Worm (Caenorhabditis elegans) whole organism, young adult: ENCODE measurements around the gene trxr-2.

Experiments used
- B0019.2 ChIP-seq: fragments of 200-800 bp; sonication (Bioruptor generic); conservative IDR thresholded peaks from 2 replicates; pipeline ENCODE4 v1.3.6; 2022; ENCODE audit warnings: missing genetic modification reagents, missing genetic modification characterization, missing compliant biosample characterization
- B0035.1 ChIP-seq: sonication (generic microtip); optimal IDR thresholded peaks from 2 replicates; lab custom pipeline; 2016; ENCODE audit warnings: missing genetic modification characterization, mild to moderate bottlenecking, missing compliant biosample characterization, missing genotype, missing genetic modification reagents
- B0261.1 ChIP-seq: sonication (generic microtip); optimal IDR thresholded peaks from 2 replicates; lab custom pipeline; 2016; ENCODE audit warnings: mild to moderate bottlenecking, missing genetic modification characterization, moderate library complexity, missing compliant biosample characterization
- D2030.7 ChIP-seq: fragments of 200-800 bp; sonication (Bioruptor generic); IDR thresholded peaks from 2 replicates; pipeline ENCODE4 v1.3.6; 2022; ENCODE audit warnings: missing genetic modification reagents, missing genetic modification characterization, missing compliant biosample characterization
- F23B12.7 ChIP-seq: sonication (generic microtip); optimal IDR thresholded peaks from 2 replicates; lab custom pipeline; 2017; ENCODE audit warnings: missing genetic modification characterization, mild to moderate bottlenecking, missing compliant biosample characterization, antibody characterized with exemption, moderate library complexity; ENCODE audit not compliant: insufficient read depth
- F39B2.1 ChIP-seq: fragments of 200-800 bp; sonication (Bioruptor generic); IDR thresholded peaks from 2 replicates; pipeline ENCODE4 v1.3.6; 2022; ENCODE audit warnings: missing genetic modification reagents, missing genetic modification characterization, missing compliant biosample characterization
- F49E8.2 ChIP-seq: sonication (generic microtip); optimal IDR thresholded peaks from 3 replicates; lab custom pipeline; 2017; ENCODE audit warnings: missing genetic modification characterization, mild to moderate bottlenecking, missing compliant biosample characterization, antibody characterized with exemption, moderate library complexity; ENCODE audit not compliant: insufficient read depth
- F52B5.7 ChIP-seq: sonication (generic microtip); optimal IDR thresholded peaks from 2 replicates; lab custom pipeline; 2016; ENCODE audit warnings: mild to moderate bottlenecking, missing genetic modification characterization, missing compliant biosample characterization
- F57C9.4 ChIP-seq: sonication (generic microtip); optimal IDR thresholded peaks from 2 replicates; lab custom pipeline; 2017; ENCODE audit warnings: mild to moderate bottlenecking, missing genetic modification characterization, missing compliant biosample characterization
- K11D2.4 ChIP-seq: fragments of 200-800 bp; sonication (Bioruptor generic); IDR thresholded peaks from 2 replicates; pipeline ENCODE4 v1.3.6; 2022; ENCODE audit warnings: missing genetic modification reagents, missing genetic modification characterization, missing compliant biosample characterization
- T07F8.4 ChIP-seq: sonication (generic microtip); optimal IDR thresholded peaks from 2 replicates; lab custom pipeline; 2016; ENCODE audit warnings: mild to moderate bottlenecking, missing genetic modification characterization, moderate library complexity, missing compliant biosample characterization
- Y95B8A.8 ChIP-seq: fragments of 200-800 bp; sonication (Bioruptor generic); IDR thresholded peaks from 2 replicates; pipeline ENCODE4 v1.3.6; 2022; ENCODE audit warnings: missing genetic modification reagents, missing genetic modification characterization, missing compliant biosample characterization
- ama-1 ChIP-seq, 3 experiments: fragments of 150-350 bp in 1 of 3; sonication (generic microtip) in 2 of 3; optimal IDR thresholded peaks; 2 replicates each; lab custom pipeline; 2014 to 2018; ENCODE audit warnings: missing biosample characterization in 2 of 3, missing genetic modification characterization in 2 of 3, missing genetic modification reagents in 2 of 3
- aptf-2 ChIP-seq: fragments of 200-800 bp; sonication (Bioruptor generic); conservative IDR thresholded peaks from 2 replicates; pipeline ENCODE4 v1.3.6; 2022; ENCODE audit warnings: missing genetic modification reagents, missing genetic modification characterization, missing compliant biosample characterization
- aptf-3 ChIP-seq: fragments of 200-800 bp; sonication (Bioruptor generic); IDR thresholded peaks from 2 replicates; pipeline ENCODE4 v1.3.6; 2022; ENCODE audit warnings: missing genetic modification characterization, missing compliant biosample characterization
- attf-5 ChIP-seq: fragments of 200-800 bp; sonication (Bioruptor generic); optimal IDR thresholded peaks from 2 replicates; lab custom pipeline; 2018; ENCODE audit warnings: mild to moderate bottlenecking, missing genetic modification characterization, missing compliant biosample characterization
- attf-6 ChIP-seq: fragments of 200-800 bp; sonication (Bioruptor generic); IDR thresholded peaks from 2 replicates; pipeline ENCODE4 v1.3.6; 2022; ENCODE audit warnings: missing genetic modification reagents, missing genetic modification characterization, missing compliant biosample characterization
- bed-2 ChIP-seq: fragments of 200-800 bp; sonication (Bioruptor generic); IDR thresholded peaks from 2 replicates; pipeline ENCODE4 v1.3.6; 2022; ENCODE audit warnings: missing genetic modification reagents, missing genetic modification characterization, missing compliant biosample characterization
- ceh-79 ChIP-seq: sonication (generic microtip); optimal IDR thresholded peaks from 2 replicates; lab custom pipeline; 2017; ENCODE audit warnings: mild to moderate bottlenecking, missing genetic modification characterization, missing compliant biosample characterization
- chd-7 ChIP-seq: sonication (generic microtip); optimal IDR thresholded peaks from 2 replicates; lab custom pipeline; 2016; ENCODE audit warnings: mild to moderate bottlenecking, missing genetic modification characterization, moderate library complexity, missing compliant biosample characterization
- dpff-1 ChIP-seq: sonication (generic microtip); optimal IDR thresholded peaks from 2 replicates; lab custom pipeline; 2017; ENCODE audit warnings: mild to moderate bottlenecking, missing genetic modification characterization, missing compliant biosample characterization
- dpl-1 ChIP-seq: fragments of 150-350 bp; optimal IDR thresholded peaks from 2 replicates; lab custom pipeline; 2014; ENCODE audit warnings: missing biosample characterization, missing genetic modification reagents, missing genetic modification characterization
- egl-18 ChIP-seq: fragments of 200-800 bp; sonication (Bioruptor generic); IDR thresholded peaks from 2 replicates; pipeline ENCODE4 v1.3.6; 2022; ENCODE audit warnings: missing genetic modification reagents, missing genetic modification characterization, missing compliant biosample characterization
- fkh-3 ChIP-seq: sonication (generic microtip); optimal IDR thresholded peaks from 2 replicates; lab custom pipeline; 2016; ENCODE audit warnings: mild to moderate bottlenecking, missing genetic modification characterization, missing compliant biosample characterization
- gei-17 ChIP-seq: fragments of 200-800 bp; sonication (Bioruptor generic); optimal IDR thresholded peaks from 2 replicates; lab custom pipeline; 2018; ENCODE audit warnings: mild to moderate bottlenecking, missing genetic modification characterization, missing compliant biosample characterization
- hlh-12 ChIP-seq: sonication (generic microtip); optimal IDR thresholded peaks from 2 replicates; lab custom pipeline; 2016; ENCODE audit warnings: missing genetic modification characterization, missing compliant biosample characterization
- hmg-20 ChIP-seq: fragments of 200-800 bp; sonication (Bioruptor generic); IDR thresholded peaks from 2 replicates; pipeline ENCODE4 v1.3.6; 2022; ENCODE audit warnings: missing genetic modification reagents, missing genetic modification characterization, missing compliant biosample characterization
- hrde-1 ChIP-seq: sonication (generic microtip); optimal IDR thresholded peaks from 2 replicates; lab custom pipeline; 2016; ENCODE audit warnings: missing genetic modification characterization, mild to moderate bottlenecking, missing compliant biosample characterization, moderate library complexity, missing genotype, missing genetic modification reagents, borderline replicate concordance
- lir-1 ChIP-seq: fragments of 200-800 bp; sonication (Bioruptor generic); conservative IDR thresholded peaks from 2 replicates; pipeline ENCODE4 v1.3.6; 2022; ENCODE audit warnings: missing genetic modification reagents, missing genetic modification characterization, missing compliant biosample characterization
- lsl-1 ChIP-seq: fragments of 200-800 bp; sonication (Bioruptor generic); optimal IDR thresholded peaks from 2 replicates; lab custom pipeline; 2018; ENCODE audit warnings: mild to moderate bottlenecking, missing genetic modification characterization, moderate library complexity, missing compliant biosample characterization
- madf-8 ChIP-seq: fragments of 200-800 bp; sonication (Bioruptor generic); conservative IDR thresholded peaks from 2 replicates; pipeline ENCODE4 v1.3.6; 2022; ENCODE audit warnings: missing genetic modification reagents, missing genetic modification characterization, missing compliant biosample characterization
- mcd-1 ChIP-seq: fragments of 200-800 bp; sonication (Bioruptor generic); IDR thresholded peaks from 2 replicates; pipeline ENCODE4 v1.3.6; 2022; ENCODE audit warnings: missing genetic modification reagents, missing genetic modification characterization, missing compliant biosample characterization
- mes-4 ChIP-seq: sonication (generic microtip); optimal IDR thresholded peaks from 2 replicates; lab custom pipeline; 2016; ENCODE audit warnings: missing genotype, missing genetic modification characterization, missing compliant biosample characterization
- mxl-1 ChIP-seq: sonication (generic microtip); optimal IDR thresholded peaks from 2 replicates; lab custom pipeline; 2016; ENCODE audit warnings: missing genetic modification characterization, missing compliant biosample characterization
- nhr-120 ChIP-seq: fragments of 200-800 bp; sonication (Bioruptor generic); IDR thresholded peaks from 2 replicates; pipeline ENCODE4 v1.3.6; 2022; ENCODE audit warnings: missing genetic modification characterization, missing compliant biosample characterization
- nhr-27 ChIP-seq: fragments of 200-800 bp; sonication (Bioruptor generic); optimal IDR thresholded peaks from 2 replicates; lab custom pipeline; 2018; ENCODE audit warnings: mild to moderate bottlenecking, missing genetic modification characterization, moderate library complexity, missing compliant biosample characterization
- nhr-90 ChIP-seq: sonication (generic microtip); optimal IDR thresholded peaks from 2 replicates; lab custom pipeline; 2016; ENCODE audit warnings: missing genotype, mild to moderate bottlenecking, missing genetic modification characterization, missing compliant biosample characterization
- pha-4 ChIP-seq: fragments of 150-350 bp; sonication (generic microtip); optimal IDR thresholded peaks from 2 replicates; lab custom pipeline; 2014; ENCODE audit warnings: missing biosample characterization, missing genetic modification reagents, missing genetic modification characterization
- rcor-1 ChIP-seq: fragments of 200-800 bp; sonication (Bioruptor generic); IDR thresholded peaks from 2 replicates; pipeline ENCODE4 v1.3.6; 2022; ENCODE audit warnings: missing genetic modification reagents, missing genetic modification characterization, missing compliant biosample characterization
- rpc-1 ChIP-seq, 2 experiments: fragments of 150-350 bp in 1 of 2; sonication (generic microtip) in 1 of 2; optimal IDR thresholded peaks; 2 replicates each; lab custom pipeline; 2014 to 2018; ENCODE audit warnings: missing biosample characterization in 1 of 2, missing genetic modification characterization in 1 of 2, missing genetic modification reagents in 1 of 2, missing genotype in 1 of 2
- snpc-1.1 ChIP-seq: sonication (generic microtip); optimal IDR thresholded peaks from 2 replicates; lab custom pipeline; 2017; ENCODE audit warnings: missing genetic modification characterization, mild to moderate bottlenecking, missing compliant biosample characterization, antibody characterized with exemption, moderate library complexity, missing genotype, missing genetic modification reagents; ENCODE audit not compliant: insufficient read depth
- snpc-1.3 ChIP-seq: sonication (generic microtip); optimal IDR thresholded peaks from 2 replicates; lab custom pipeline; 2017; ENCODE audit warnings: missing genetic modification characterization, mild to moderate bottlenecking, missing compliant biosample characterization, antibody characterized with exemption, moderate library complexity, missing genotype, missing genetic modification reagents; ENCODE audit not compliant: insufficient read depth
- somi-1 ChIP-seq: fragments of 200-800 bp; sonication (Bioruptor generic); optimal IDR thresholded peaks from 2 replicates; lab custom pipeline; 2018; ENCODE audit warnings: mild to moderate bottlenecking, missing genetic modification characterization, missing compliant biosample characterization
- tbx-9 ChIP-seq: sonication (generic microtip); optimal IDR thresholded peaks from 2 replicates; lab custom pipeline; 2016; ENCODE audit warnings: borderline replicate concordance, missing genetic modification characterization, inconsistent platforms, missing compliant biosample characterization
- tlf-1 ChIP-seq: fragments of 200-800 bp; sonication (Bioruptor generic); optimal IDR thresholded peaks from 2 replicates; lab custom pipeline; 2018; ENCODE audit warnings: mild to moderate bottlenecking, missing genetic modification characterization, missing compliant biosample characterization
- unc-130 ChIP-seq: sonication (generic microtip); optimal IDR thresholded peaks from 2 replicates; lab custom pipeline; 2016; ENCODE audit warnings: missing genetic modification reagents, missing genetic modification characterization, missing compliant biosample characterization
- zim-3 ChIP-seq: sonication (generic microtip); optimal IDR thresholded peaks from 2 replicates; lab custom pipeline; 2017; ENCODE audit warnings: mild to moderate bottlenecking, missing genetic modification characterization, moderate library complexity, missing compliant biosample characterization

trxr-2 gene

DNA sequence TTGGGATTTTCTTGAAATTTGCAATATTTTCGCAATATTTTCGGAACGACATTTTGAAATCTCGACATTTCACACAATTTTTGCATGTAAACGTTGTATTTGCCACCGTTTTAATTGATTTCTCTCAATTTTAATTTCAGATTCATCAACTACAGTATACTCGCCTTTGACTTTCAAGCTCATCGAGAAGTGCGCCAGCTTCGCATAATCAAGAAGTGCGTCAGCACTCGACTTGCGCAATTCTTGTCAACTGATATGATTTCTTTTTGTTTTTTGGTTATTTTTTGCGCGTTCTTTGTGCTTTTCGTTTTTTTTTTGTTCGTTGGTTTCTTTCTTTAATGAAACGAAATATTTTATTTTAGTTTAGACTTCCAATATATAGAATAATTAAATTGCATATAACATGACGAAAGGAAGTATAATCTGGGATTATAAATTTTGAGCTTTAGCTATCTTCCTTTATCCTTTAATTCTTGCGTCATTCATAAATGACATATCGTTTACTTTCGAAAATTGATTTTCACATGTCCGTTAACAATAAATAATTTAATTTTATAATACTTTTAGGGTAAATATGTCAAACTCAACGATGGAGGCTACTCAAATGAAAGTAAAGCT, 26.3 kb upstream of the trxr-2 start, which contains the start of gene famh-136 (continued):
- no peak for TF ChIP-seq nhr-120 (GFP tag; lab: Robert Waterston, UW)
- no peak for TF ChIP-seq bed-2 (GFP tag; lab: Robert Waterston, UW)
- TF ChIP-seq gei-17 (GFP tag; lab: Kevin White, UChicago): peak; percentile 40
- TF ChIP-seq F39B2.1 (GFP tag; lab: Robert Waterston, UW): peak; percentile 55; the same call in 1 of the 2 replicates
- TF ChIP-seq fkh-3 (tag; lab: Kevin White, UChicago): no peak
- peak; percentile 87 for TF ChIP-seq K11D2.4
- TF ChIP-seq lir-1 (GFP tag; lab: Robert Waterston, UW): peak; percentile 57
- TF ChIP-seq Y95B8A.8 (GFP tag; lab: Robert Waterston, UW): peak; percentile 75
- TF ChIP-seq mcd-1: peak; percentile 86
- TF ChIP-seq aptf-3: no peak
- no peak for TF ChIP-seq tbx-9
- no peak for TF ChIP-seq rpc-1 (optimal IDR thresholded peaks at IDR 0.05; lab: Kevin White, UChicago)
- no peak for TF ChIP-seq rpc-1 (tag; optimal IDR thresholded peaks at IDR 0.05; lab: Kevin White, UChicago)
- TF ChIP-seq hmg-20 (GFP tag; lab: Robert Waterston, UW): no peak
- peak; percentile 67 for TF ChIP-seq madf-8 (GFP tag; lab: Robert Waterston, UW)
- peak; percentile 48; the same call in 1 of the 2 replicates for TF ChIP-seq B0019.2 (GFP tag; lab: Robert Waterston, UW)
- TF ChIP-seq somi-1 (GFP tag; lab: Kevin White, UChicago): peak; percentile 66
- TF ChIP-seq F57C9.4 (tag; lab: Kevin White, UChicago): no peak
- TF ChIP-seq F49E8.2 (tag; lab: Kevin White, UChicago): no peak
- no peak for TF ChIP-seq mxl-1 (tag; lab: Kevin White, UChicago)
- no peak for TF ChIP-seq hrde-1 (tag; lab: Kevin White, UChicago)
- no peak for TF ChIP-seq F52B5.7
- no peak for TF ChIP-seq ceh-79
- peak; percentile 72 for TF ChIP-seq rcor-1
- peak; percentile 68 for TF ChIP-seq lsl-1 (GFP tag; lab: Kevin White, UChicago)
- no peak for TF ChIP-seq dpff-1 (tag; lab: Kevin White, UChicago)
- no peak for TF ChIP-seq chd-7 (tag; lab: Kevin White, UChicago)
- TF ChIP-seq snpc-1.1 (tag; lab: Kevin White, UChicago): peak; percentile 51
- TF ChIP-seq snpc-1.3: peak; percentile 27
- TF ChIP-seq mes-4 (tag; lab: Kevin White, UChicago): no peak
- peak; percentile 34 for TF ChIP-seq pha-4 (tag; lab: Kevin White, UChicago)
- TF ChIP-seq tlf-1 (GFP tag; lab: Kevin White, UChicago): peak; percentile 77
- TF ChIP-seq zim-3 (tag; lab: Kevin White, UChicago): no peak
- TF ChIP-seq attf-6 (GFP tag; lab: Robert Waterston, UW): no peak
- TF ChIP-seq nhr-27 (tag; lab: Kevin White, UChicago): no peak
- TF ChIP-seq nhr-90 (tag; lab: Kevin White, UChicago): no peak
- peak; percentile 4 for TF ChIP-seq unc-130 (GFP tag; lab: Kevin White, UChicago)
- TF ChIP-seq aptf-2 (GFP tag; lab: Robert Waterston, UW): no peak
- peak; percentile 88 for TF ChIP-seq attf-5 (GFP tag; lab: Kevin White, UChicago)
- TF ChIP-seq B0261.1 (tag; lab: Kevin White, UChicago): no peak
- TF ChIP-seq D2030.7 (GFP tag; lab: Robert Waterston, UW): no peak
- TF ChIP-seq F23B12.7: peak; percentile 94
- no peak for TF ChIP-seq hlh-12 (tag; lab: Kevin White, UChicago)
- TF ChIP-seq egl-18 (GFP tag; lab: Robert Waterston, UW): no peak
- no peak for TF ChIP-seq ama-1 (optimal IDR thresholded peaks at IDR 0.05; lab: Kevin White, UChicago)
- no peak for TF ChIP-seq ama-1 (GFP tag; optimal IDR thresholded peaks at IDR 0.05; lab: Kevin White, UChicago)
- TF ChIP-seq B0035.1 (tag; lab: Kevin White, UChicago): no peak
- TF ChIP-seq dpl-1 (GFP tag; lab: Kevin White, UChicago): peak; percentile 62
- peak; percentile 5 for TF ChIP-seq T07F8.4 (tag; lab: Kevin White, UChicago)
